Worm (Caenorhabditis elegans): ENCODE data around the gene nhr-145.
A peak's percentile ranks its signal among the peaks of the same experiment; 100 is the strongest.

The nhr-145 gene

DNA sequence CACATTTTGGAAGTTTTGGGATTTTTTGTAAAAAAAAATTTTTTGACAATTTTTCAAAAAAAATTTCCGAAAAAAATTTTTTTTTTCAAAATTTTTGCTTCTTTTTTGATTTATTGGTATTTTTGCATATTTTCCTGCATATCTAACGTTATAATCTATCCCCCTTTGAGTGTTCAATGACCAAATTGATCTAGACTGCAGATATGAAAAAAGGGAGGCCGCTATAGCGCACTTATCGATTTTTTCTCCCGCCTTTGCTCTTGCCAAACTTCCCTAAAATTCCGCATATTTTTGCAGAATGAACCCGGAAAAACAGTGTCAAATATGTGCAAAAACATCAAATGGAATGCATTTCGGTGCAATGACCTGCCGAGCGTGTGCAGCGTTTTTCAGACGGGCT, at the start of gene nhr-145:
Gene nhr-145, plus strand, starts transcription at position 298 of the 400 bp plus-strand sequence.
- TF ChIP-seq ceh-14 (tag; optimal IDR thresholded peaks at IDR 0.05) (no peak), ceh-48 (tag; optimal IDR thresholded peaks at IDR 0.05) (peak; percentile 39)

DNA sequence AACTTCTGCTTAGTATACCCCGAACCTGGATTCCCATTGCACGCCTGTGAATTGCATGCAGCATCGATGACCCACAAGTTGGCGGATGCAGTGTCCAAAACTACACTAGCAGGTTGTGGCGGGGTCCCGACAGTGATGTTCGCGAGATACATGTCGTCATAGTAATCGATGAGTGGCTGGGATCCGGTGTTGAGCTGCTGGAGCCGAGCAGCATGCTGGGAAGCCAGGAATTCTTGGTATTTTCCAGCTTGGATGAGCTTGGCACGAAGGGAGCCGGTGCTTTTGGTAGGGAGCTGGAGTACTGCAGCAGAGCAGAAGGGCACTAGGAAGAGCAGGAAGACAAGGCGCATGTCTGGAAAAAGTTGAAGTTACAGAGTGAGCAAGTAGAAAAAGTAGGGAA, 45.3 kb upstream of the nhr-145 start, which contains the start of gene asp-16:
Gene asp-16, minus strand, starts transcription at position 350 of the 400 bp plus-strand sequence.
- TF ChIP-seq elt-4 (tag; optimal IDR thresholded peaks at IDR 0.05): peak; percentile 18
- TF ChIP-seq odd-2 (tag; optimal IDR thresholded peaks at IDR 0.05): no peak

DNA sequence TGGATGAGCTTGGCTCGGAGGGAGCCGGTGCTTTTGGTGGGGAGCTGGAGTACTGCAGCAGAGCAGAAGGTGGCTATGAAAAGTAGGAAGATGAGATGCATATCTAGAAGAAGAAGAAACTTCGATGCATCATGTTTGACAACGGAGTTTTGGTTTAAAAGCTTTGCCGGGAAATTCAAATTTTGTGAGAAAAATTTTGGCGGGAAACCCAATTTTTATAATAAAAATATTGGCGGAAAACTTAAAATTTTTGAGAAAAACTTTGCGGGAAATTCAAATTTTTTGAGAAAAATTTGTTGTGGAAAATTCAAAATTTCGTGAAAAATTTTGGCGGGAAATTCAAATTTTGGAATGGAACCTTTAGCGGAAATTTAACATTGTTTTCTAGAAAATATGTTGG, 42.8 kb upstream of the nhr-145 start, which contains the start of gene asp-15:
Gene asp-15, minus strand, starts transcription at position 101 of the 400 bp plus-strand sequence.
- no peak for TF ChIP-seq madf-2 (tag; optimal IDR thresholded peaks at IDR 0.05)
- no peak for TF ChIP-seq hlh-6 (tag; optimal IDR thresholded peaks at IDR 0.05)
- TF ChIP-seq Y22D7AL.16 (tag; optimal IDR thresholded peaks at IDR 0.05): no peak
- no peak for TF ChIP-seq ceh-34 (tag; optimal IDR thresholded peaks at IDR 0.05)
- no peak for TF ChIP-seq ceh-14 (tag; optimal IDR thresholded peaks at IDR 0.05)
- no peak for TF ChIP-seq fkh-10 (GFP tag; optimal IDR thresholded peaks at IDR 0.05)
- TF ChIP-seq pag-3 (tag; optimal IDR thresholded peaks at IDR 0.05; ENCODE audit: borderline replicate concordance): no peak
- no peak for TF ChIP-seq nhr-11 (tag; optimal IDR thresholded peaks at IDR 0.05)
- no peak for TF ChIP-seq fax-1 (tag; optimal IDR thresholded peaks at IDR 0.05)
- no peak for TF ChIP-seq zip-5 (tag; optimal IDR thresholded peaks at IDR 0.05)
- TF ChIP-seq hlh-15 (tag; optimal IDR thresholded peaks at IDR 0.05): no peak

DNA sequence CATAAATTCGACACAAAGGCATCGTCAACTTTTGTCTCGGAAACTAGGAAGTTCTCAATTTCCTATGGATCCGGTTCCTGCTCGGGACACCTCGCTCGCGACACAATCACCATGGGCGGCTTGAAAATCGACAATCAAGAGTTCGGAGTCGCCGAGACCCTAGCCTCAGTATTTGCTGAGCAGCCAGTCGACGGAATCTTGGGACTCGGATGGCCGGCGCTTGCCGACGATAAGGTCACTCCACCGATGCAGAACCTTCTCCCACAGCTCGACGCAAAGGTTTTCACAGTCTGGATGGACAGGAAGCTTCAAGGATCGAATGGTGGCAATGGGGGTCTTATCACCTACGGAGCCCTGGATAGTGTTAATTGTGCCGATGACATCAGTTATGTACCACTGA, 40.1 kb upstream of the nhr-145 start:
- TF ChIP-seq ceh-9 (tag; optimal IDR thresholded peaks at IDR 0.05): no peak
- TF ChIP-seq fax-1 (tag; optimal IDR thresholded peaks at IDR 0.05): no peak
- TF ChIP-seq T23F11.4 (GFP tag; optimal IDR thresholded peaks at IDR 0.05): no peak
- no peak for TF ChIP-seq K09A11.1 (tag; optimal IDR thresholded peaks at IDR 0.05; ENCODE audit: insufficient read depth)
- no peak for TF ChIP-seq eyg-1 (tag; optimal IDR thresholded peaks at IDR 0.05)
- no peak for TF ChIP-seq ets-4 (tag; optimal IDR thresholded peaks at IDR 0.05)
- no peak for TF ChIP-seq pha-2 (tag; optimal IDR thresholded peaks at IDR 0.05)
- no peak for TF ChIP-seq ceh-31 (tag; optimal IDR thresholded peaks at IDR 0.05)
- TF ChIP-seq ceh-45 (GFP tag; IDR thresholded peaks at IDR 0.05): no peak
- TF ChIP-seq pha-4 (tag; optimal IDR thresholded peaks at IDR 0.05): no peak
- no peak for TF ChIP-seq lin-11 (tag; optimal IDR thresholded peaks at IDR 0.05)
- no peak for TF ChIP-seq gmeb-2 (tag; optimal IDR thresholded peaks at IDR 0.05)

DNA sequence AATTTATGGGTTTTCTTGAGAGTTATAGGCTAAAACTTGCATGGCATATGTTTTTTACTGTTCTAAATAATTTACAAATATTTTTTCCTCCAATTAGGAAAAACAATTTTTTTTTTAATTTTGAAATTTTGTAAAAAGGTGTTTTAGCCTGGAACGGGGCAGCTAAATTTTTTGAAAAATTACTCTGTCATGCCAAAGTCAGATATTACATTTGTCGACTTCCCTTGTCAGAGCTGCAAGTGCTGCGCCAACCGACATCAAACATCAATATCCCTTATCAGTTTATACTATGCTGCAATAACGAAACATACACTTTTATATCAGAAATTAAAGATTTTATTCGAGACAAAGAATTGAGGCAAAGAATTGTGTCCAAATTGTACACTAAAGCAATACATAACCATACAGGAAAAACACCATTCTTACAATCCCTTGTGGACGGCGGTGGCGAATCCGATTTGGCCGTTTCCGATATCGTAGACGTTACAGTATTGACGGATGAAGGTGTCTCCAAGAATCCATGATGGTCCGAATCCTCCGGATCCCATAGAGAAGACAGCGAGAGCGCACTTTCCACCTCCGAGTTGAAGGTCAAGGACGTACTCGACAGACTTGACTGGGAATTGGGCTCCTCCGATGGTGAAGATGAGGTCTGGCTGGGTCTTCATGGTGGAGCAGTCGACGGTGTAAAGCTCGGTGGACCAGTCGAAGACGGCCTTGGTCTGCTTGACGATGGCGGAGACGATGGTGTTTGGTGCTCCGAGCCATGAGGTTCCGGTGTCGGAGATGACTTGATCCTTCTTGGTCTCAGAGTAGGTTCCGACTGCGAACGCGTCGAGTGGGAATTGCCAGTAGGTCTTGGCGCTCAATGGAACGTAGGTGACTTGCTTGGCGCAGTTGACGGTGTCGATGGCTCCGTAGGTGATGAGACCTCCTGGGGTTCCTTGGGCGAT, 38.1 kb upstream of the nhr-145 start:
- TF ChIP-seq ceh-19 (GFP tag; optimal IDR thresholded peaks at IDR 0.05) (no peak), pha-4 (tag; optimal IDR thresholded peaks at IDR 0.05) (no peak), fkh-6 (tag; optimal IDR thresholded peaks at IDR 0.05) (no peak), hlh-8 (tag; optimal IDR thresholded peaks at IDR 0.05) (no peak), ets-4 (tag; optimal IDR thresholded peaks at IDR 0.05) (no peak), elt-4 (tag; optimal IDR thresholded peaks at IDR 0.05) (no peak), nfya-1 (tag; optimal IDR thresholded peaks at IDR 0.05) (no peak), ceh-18 (tag; optimal IDR thresholded peaks at IDR 0.05) (no peak), pros-1 (tag; optimal IDR thresholded peaks at IDR 0.05) (no peak)

DNA sequence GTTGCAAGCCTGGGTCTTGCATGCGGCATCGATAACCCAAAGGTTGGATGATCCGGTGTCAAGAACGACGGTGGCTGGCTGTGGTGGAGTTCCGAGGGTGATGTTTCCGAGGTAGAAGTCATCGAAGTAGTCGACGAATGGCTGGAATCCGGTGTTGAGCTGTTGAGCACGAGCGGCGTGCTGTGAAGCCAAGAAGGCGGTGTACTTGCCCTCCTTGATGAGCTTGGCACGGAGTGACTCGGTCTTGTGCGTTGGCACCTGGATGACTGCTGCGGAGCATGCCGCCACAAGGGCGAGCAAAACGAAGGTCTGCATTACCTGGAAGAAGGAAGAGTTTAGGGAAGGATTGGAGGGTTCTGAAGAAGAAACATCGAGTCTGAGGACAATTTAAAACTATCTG, 37.1 kb upstream of the nhr-145 start, which contains the start of gene asp-1:
Gene asp-1, minus strand, starts transcription at position 315 of the 400 bp plus-strand sequence.
- TF ChIP-seq npax-4 (tag; optimal IDR thresholded peaks at IDR 0.05): no peak
- TF ChIP-seq lin-11 (tag; optimal IDR thresholded peaks at IDR 0.05): no peak
- TF ChIP-seq pqm-1 (tag; optimal IDR thresholded peaks at IDR 0.05): no peak
- no peak for TF ChIP-seq ama-1 (optimal IDR thresholded peaks at IDR 0.05)
- no peak for TF ChIP-seq pha-2 (tag; optimal IDR thresholded peaks at IDR 0.05)
- no peak for TF ChIP-seq tbx-2 (tag; optimal IDR thresholded peaks at IDR 0.05)
- TF ChIP-seq nhr-11 (tag; optimal IDR thresholded peaks at IDR 0.05): no peak
- no peak for TF ChIP-seq hlh-13 (GFP tag; optimal IDR thresholded peaks at IDR 0.05)
- no peak for TF ChIP-seq ceh-34 (tag; optimal IDR thresholded peaks at IDR 0.05)
- no peak for TF ChIP-seq madf-2 (tag; optimal IDR thresholded peaks at IDR 0.05)
- no peak for TF ChIP-seq syd-9 (tag; optimal IDR thresholded peaks at IDR 0.05)
- no peak for TF ChIP-seq ceh-6 (GFP tag; optimal IDR thresholded peaks at IDR 0.05)
- no peak for TF ChIP-seq K02D7.2 (tag; optimal IDR thresholded peaks at IDR 0.05)
- TF ChIP-seq pat-9 (tag; optimal IDR thresholded peaks at IDR 0.05): no peak
- TF ChIP-seq hlh-30 (tag; optimal IDR thresholded peaks at IDR 0.05; ENCODE audit: insufficient read depth): no peak
- TF ChIP-seq elt-4 (tag; optimal IDR thresholded peaks at IDR 0.05): no peak
- TF ChIP-seq hlh-15 (tag; optimal IDR thresholded peaks at IDR 0.05): no peak
